Fruit fly (Drosophila melanogaster): ENCODE results near the gene CG34307.
A peak's percentile ranks its signal among the peaks of the same experiment; 100 is the strongest.

DNA sequence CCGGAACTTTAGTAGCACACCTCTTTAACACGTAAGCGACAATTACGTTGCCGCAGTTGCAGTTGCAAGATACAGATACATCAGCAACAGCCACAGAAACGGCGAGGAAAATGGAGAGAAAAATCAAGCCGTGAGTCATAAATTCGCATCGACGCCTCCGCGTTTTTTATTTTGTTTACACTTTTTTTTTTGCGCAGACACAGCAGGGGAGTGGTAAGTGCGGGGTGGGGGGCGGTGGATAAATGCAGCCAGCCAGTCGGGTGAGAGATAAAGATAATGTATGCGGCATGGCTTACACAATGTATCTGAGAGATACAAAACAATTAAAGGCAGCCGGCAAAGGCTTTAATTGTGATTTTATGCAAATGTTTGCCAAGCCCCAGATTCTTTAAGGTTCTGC lies 32.2 kb upstream of the CG34307 start:
- TF ChIP-seq CG14655 (GFP tag; optimal IDR thresholded peaks at IDR 0.05) (peak; percentile 30), CG32121 (GFP tag; IDR thresholded peaks at IDR 0.05) (0 out of 2 replicates have a peak, but pooled peaks have one; percentile 12), gl (tag; optimal IDR thresholded peaks at IDR 0.05) (peak; percentile 23), CG17806 (tag; optimal IDR thresholded peaks at IDR 0.05) (no peak), CG8301 (tag; optimal IDR thresholded peaks at IDR 0.05) (no peak), CG15710 (tag; optimal IDR thresholded peaks at IDR 0.05) (peak; percentile 45), CG12605 (GFP tag; IDR thresholded peaks at IDR 0.05) (peak; percentile 37; the same call in 1 of the 2 replicates), CG9948 (tag; optimal IDR thresholded peaks at IDR 0.05) (no peak), CG13204 (GFP tag; optimal IDR thresholded peaks at IDR 0.05) (peak; percentile 74), EcR (GFP tag; optimal IDR thresholded peaks at IDR 0.05) (peak; percentile 50), CG34367 (tag; optimal IDR thresholded peaks at IDR 0.05) (peak; percentile 18), Ets98B (GFP tag; IDR thresholded peaks at IDR 0.05) (no peak; the same call in 1 of the 2 replicates), CG8159 (tag; optimal IDR thresholded peaks at IDR 0.05) (peak; percentile 36), rn (GFP tag; IDR thresholded peaks at IDR 0.05) (no peak)
